Worm (Caenorhabditis elegans) whole organism, L4 larva: ENCODE results near the gene K11H12.6.
A peak's percentile ranks its signal among the peaks of the same experiment; 100 is the strongest.

Source experiments
- F44E2.7 ChIP-seq: fragments of 200-800 bp; sonication (Bioruptor generic); IDR thresholded peaks from 2 replicates; pipeline ENCODE4 v2.1.2; 2022; ENCODE audit warnings: missing genetic modification characterization, missing compliant biosample characterization
- T20F7.1 ChIP-seq: fragments of 200-800 bp; sonication (Bioruptor generic); optimal IDR thresholded peaks from 2 replicates; lab custom pipeline; 2018; ENCODE audit warnings: mild to moderate bottlenecking, missing genetic modification characterization, missing compliant biosample characterization
- T26A8.4 ChIP-seq: fragments of 200-800 bp; sonication (Bioruptor generic); IDR thresholded peaks from 2 replicates; pipeline ENCODE4 v1.3.6; 2022; ENCODE audit warnings: missing genetic modification characterization, missing compliant biosample characterization
- Y75B8A.6 ChIP-seq: fragments of 200-800 bp; sonication (Bioruptor generic); IDR thresholded peaks from 2 replicates; pipeline ENCODE4 v1.3.6; 2022; ENCODE audit warnings: missing genetic modification reagents, missing genetic modification characterization, missing compliant biosample characterization
- ZK337.2 ChIP-seq: fragments of 200-800 bp; sonication (Bioruptor generic); IDR thresholded peaks from 2 replicates; pipeline ENCODE4 v1.3.6; 2022; ENCODE audit warnings: missing genetic modification reagents, missing genetic modification characterization, missing compliant biosample characterization
- ZK546.5 ChIP-seq, 2 experiments: sonication (generic microtip); optimal IDR thresholded peaks; 2 replicates each; lab custom pipeline; 2017; ENCODE audit warnings: missing biosample characterization in 2 of 2, missing genetic modification characterization in 2 of 2
- attf-4 ChIP-seq: sonication (generic microtip); optimal IDR thresholded peaks from 3 replicates; lab custom pipeline; 2017; ENCODE audit warnings: missing biosample characterization, missing genetic modification characterization
- ceh-32 ChIP-seq: sonication (generic microtip); optimal IDR thresholded peaks from 2 replicates; lab custom pipeline; 2016; ENCODE audit warnings: mild to moderate bottlenecking, missing genetic modification characterization, missing compliant biosample characterization; ENCODE audit not compliant: poor library complexity
- ceh-62 ChIP-seq: sonication (generic microtip); optimal IDR thresholded peaks from 2 replicates; lab custom pipeline; 2017; ENCODE audit warnings: missing biosample characterization, missing genetic modification characterization
- ceh-82 ChIP-seq: sonication (generic microtip); optimal IDR thresholded peaks from 2 replicates; lab custom pipeline; 2017; ENCODE audit warnings: missing biosample characterization, missing genetic modification characterization
- cey-2 ChIP-seq: sonication (generic microtip); optimal IDR thresholded peaks from 3 replicates; lab custom pipeline; 2017; ENCODE audit warnings: missing genetic modification characterization, mild to moderate bottlenecking, missing compliant biosample characterization, antibody characterized with exemption, borderline replicate concordance; ENCODE audit not compliant: insufficient read depth
- ctbp-1 ChIP-seq: fragments of 200-800 bp; sonication (Bioruptor generic); IDR thresholded peaks from 2 replicates; pipeline ENCODE4 v1.3.6; 2022; ENCODE audit warnings: missing genetic modification reagents, missing genetic modification characterization, missing compliant biosample characterization
- daf-12 ChIP-seq: fragments of 150-350 bp; optimal IDR thresholded peaks from 2 replicates; lab custom pipeline; 2014; ENCODE audit warnings: missing biosample characterization, missing genetic modification reagents, missing genetic modification characterization
- daf-16 ChIP-seq, 3 experiments: sonication (generic microtip); optimal IDR thresholded peaks; 2 replicates each; lab custom pipeline; 2016 to 2017; ENCODE audit warnings: missing genetic modification characterization in 3 of 3, missing genetic modification reagents in 3 of 3, mild to moderate bottlenecking in 2 of 3, missing compliant biosample characterization in 2 of 3, missing biosample characterization in 1 of 3, moderate library complexity in 1 of 3
- daf-19 ChIP-seq: fragments of 200-800 bp; sonication (Bioruptor generic); conservative IDR thresholded peaks from 2 replicates; pipeline ENCODE4 v1.3.6; 2022; ENCODE audit warnings: missing genetic modification characterization, missing compliant biosample characterization
- dmd-8 ChIP-seq: fragments of 200-800 bp; sonication (Bioruptor generic); IDR thresholded peaks from 2 replicates; pipeline ENCODE4 v1.3.6; 2022; ENCODE audit warnings: missing genetic modification characterization, missing compliant biosample characterization
- dpl-1 ChIP-seq: fragments of 150-350 bp; optimal IDR thresholded peaks from 2 replicates; lab custom pipeline; 2014; ENCODE audit warnings: missing biosample characterization, missing genetic modification reagents, missing genetic modification characterization
- dve-1 ChIP-seq: sonication (generic microtip); optimal IDR thresholded peaks from 2 replicates; lab custom pipeline; 2017; ENCODE audit warnings: antibody characterized with exemption, mild to moderate bottlenecking, missing genetic modification characterization, missing compliant biosample characterization; ENCODE audit not compliant: insufficient read depth
- egl-43 ChIP-seq: fragments of 200-800 bp; sonication (Bioruptor generic); IDR thresholded peaks from 2 replicates; pipeline ENCODE4 v1.3.6; 2022; ENCODE audit warnings: missing genetic modification reagents, missing genetic modification characterization, missing compliant biosample characterization
- fos-1 ChIP-seq: fragments of 150-350 bp; optimal IDR thresholded peaks from 2 replicates; lab custom pipeline; 2014; ENCODE audit warnings: missing biosample characterization, missing genetic modification characterization
- hif-1 ChIP-seq, 2 experiments: sonication (generic microtip); optimal IDR thresholded peaks; 2 replicates each; lab custom pipeline; 2016 to 2017; ENCODE audit warnings: missing compliant biosample characterization in 2 of 2, missing genetic modification characterization in 2 of 2, missing genetic modification reagents in 2 of 2, missing genotype in 2 of 2, mild to moderate bottlenecking in 1 of 2
- hlh-30 ChIP-seq: sonication (generic microtip); optimal IDR thresholded peaks from 2 replicates; lab custom pipeline; 2017; ENCODE audit warnings: antibody characterized with exemption, mild to moderate bottlenecking, missing genetic modification characterization, missing compliant biosample characterization; ENCODE audit not compliant: insufficient read depth
- hmg-1.1 ChIP-seq: fragments of 200-800 bp; sonication (Bioruptor generic); IDR thresholded peaks from 2 replicates; pipeline ENCODE4 v1.3.6; 2022; ENCODE audit warnings: missing genetic modification reagents, missing genetic modification characterization, missing compliant biosample characterization
- jun-1 ChIP-seq: fragments of 150-350 bp; optimal IDR thresholded peaks from 2 replicates; lab custom pipeline; 2014; ENCODE audit warnings: missing biosample characterization, missing genetic modification reagents, missing genetic modification characterization
- lim-7 ChIP-seq: fragments of 200-800 bp; sonication (Bioruptor generic); IDR thresholded peaks from 2 replicates; pipeline ENCODE4 v1.3.6; 2022; ENCODE audit warnings: missing genetic modification characterization, missing compliant biosample characterization
- lin-1 ChIP-seq: fragments of 200-800 bp; sonication (Bioruptor generic); IDR thresholded peaks from 2 replicates; pipeline ENCODE4 v1.3.6; 2022; ENCODE audit warnings: missing genetic modification reagents, missing genetic modification characterization, missing compliant biosample characterization
- lin-13 ChIP-seq: fragments of 150-350 bp; optimal IDR thresholded peaks from 2 replicates; lab custom pipeline; 2014; ENCODE audit warnings: missing biosample characterization, missing genetic modification reagents, missing genetic modification characterization
- lin-29 ChIP-seq: fragments of 200-800 bp; sonication (Bioruptor generic); IDR thresholded peaks from 2 replicates; pipeline ENCODE4 v1.3.6; 2022; ENCODE audit warnings: missing genetic modification reagents, missing genetic modification characterization, missing compliant biosample characterization
- lin-38 ChIP-seq: fragments of 200-800 bp; sonication (Bioruptor generic); IDR thresholded peaks from 2 replicates; pipeline ENCODE4 v1.3.6; 2022; ENCODE audit warnings: missing genetic modification reagents, missing genetic modification characterization, missing compliant biosample characterization
- lin-39 ChIP-seq: fragments of 150-350 bp; optimal IDR thresholded peaks from 2 replicates; lab custom pipeline; 2014; ENCODE audit warnings: missing biosample characterization, missing genetic modification reagents, missing genetic modification characterization
- madf-9 ChIP-seq: fragments of 200-800 bp; sonication (Bioruptor generic); conservative IDR thresholded peaks from 2 replicates; pipeline ENCODE4 v1.3.6; 2022; ENCODE audit warnings: missing genetic modification reagents, missing genetic modification characterization, missing compliant biosample characterization
- nhr-102 ChIP-seq: sonication (generic microtip); optimal IDR thresholded peaks from 2 replicates; lab custom pipeline; 2016; ENCODE audit warnings: mild to moderate bottlenecking, missing genetic modification characterization, moderate library complexity, missing compliant biosample characterization
- nhr-11 ChIP-seq: fragments of 150-350 bp; optimal IDR thresholded peaks from 2 replicates; lab custom pipeline; 2014; ENCODE audit warnings: missing biosample characterization, missing genetic modification characterization
- nhr-111 ChIP-seq: fragments of 200-800 bp; sonication (Bioruptor generic); optimal IDR thresholded peaks from 2 replicates; lab custom pipeline; 2018; ENCODE audit warnings: mild to moderate bottlenecking, missing genetic modification characterization, missing compliant biosample characterization
- nhr-25 ChIP-seq: sonication (generic microtip); optimal IDR thresholded peaks from 2 replicates; lab custom pipeline; 2017; ENCODE audit warnings: missing genetic modification characterization, mild to moderate bottlenecking, missing compliant biosample characterization, antibody characterized with exemption, moderate library complexity, borderline replicate concordance; ENCODE audit not compliant: insufficient read depth
- nhr-28 ChIP-seq: fragments of 150-350 bp; optimal IDR thresholded peaks from 2 replicates; lab custom pipeline; 2014; ENCODE audit warnings: missing biosample characterization, missing genetic modification characterization
- nhr-42 ChIP-seq: fragments of 200-800 bp; sonication (Bioruptor generic); IDR thresholded peaks from 2 replicates; pipeline ENCODE4 v1.3.6; 2022; ENCODE audit warnings: missing genetic modification characterization, missing compliant biosample characterization
- pqm-1 ChIP-seq: sonication (generic microtip); optimal IDR thresholded peaks from 2 replicates; lab custom pipeline; 2017; ENCODE audit warnings: missing biosample characterization, missing genetic modification characterization
- skn-1 ChIP-seq: fragments of 150-350 bp; optimal IDR thresholded peaks from 2 replicates; lab custom pipeline; 2014; ENCODE audit warnings: missing biosample characterization, missing genetic modification characterization
- snpc-1.2 ChIP-seq: fragments of 200-800 bp; sonication (Bioruptor generic); IDR thresholded peaks from 2 replicates; pipeline ENCODE4 v1.3.6; 2022; ENCODE audit warnings: missing genetic modification reagents, missing genetic modification characterization, missing compliant biosample characterization
- snpc-4 ChIP-seq: fragments of 150-350 bp; optimal IDR thresholded peaks from 2 replicates; lab custom pipeline; 2014; ENCODE audit warnings: missing biosample characterization, missing genetic modification characterization
- spr-3 ChIP-seq: fragments of 200-800 bp; sonication (Bioruptor generic); optimal IDR thresholded peaks from 2 replicates; lab custom pipeline; 2018; ENCODE audit warnings: mild to moderate bottlenecking, missing genetic modification characterization, missing compliant biosample characterization
- tag-97 ChIP-seq: fragments of 200-800 bp; sonication (Bioruptor generic); IDR thresholded peaks from 2 replicates; pipeline ENCODE4 v1.3.6; 2022; ENCODE audit warnings: missing genetic modification characterization, missing compliant biosample characterization
- unc-130 ChIP-seq: sonication (generic microtip); optimal IDR thresholded peaks from 2 replicates; lab custom pipeline; 2016; ENCODE audit warnings: missing genetic modification reagents, missing genetic modification characterization, missing compliant biosample characterization
- unc-62 ChIP-seq, 3 experiments: fragments of 150-350 bp in 1 of 3; sonication (generic microtip); optimal IDR thresholded peaks in 2 of 3; peaks in 1 of 3; 1 replicate in 1 of 3; 2 replicates in 2 of 3; lab custom pipeline; 2014 to 2017; ENCODE audit warnings: missing biosample characterization in 3 of 3, missing genetic modification characterization in 3 of 3, missing genetic modification reagents in 3 of 3, missing genotype in 1 of 3
- vab-7 ChIP-seq: fragments of 200-800 bp; sonication (Bioruptor generic); IDR thresholded peaks from 2 replicates; pipeline ENCODE4 v1.3.6; 2022; ENCODE audit warnings: missing genetic modification reagents, missing genetic modification characterization, missing compliant biosample characterization
- zag-1 ChIP-seq: fragments of 150-350 bp; optimal IDR thresholded peaks from 2 replicates; lab custom pipeline; 2014; ENCODE audit warnings: missing biosample characterization, missing genetic modification characterization
- zip-11 ChIP-seq: fragments of 200-800 bp; sonication (Bioruptor generic); IDR thresholded peaks from 2 replicates; pipeline ENCODE4 v1.3.6; 2022; ENCODE audit warnings: missing genetic modification characterization, missing compliant biosample characterization
- zip-2 ChIP-seq: fragments of 150-350 bp; optimal IDR thresholded peaks from 2 replicates; lab custom pipeline; 2014; ENCODE audit warnings: missing biosample characterization, missing genetic modification characterization
- ztf-11 ChIP-seq: fragments of 150-350 bp; optimal IDR thresholded peaks from 2 replicates; lab custom pipeline; 2014; ENCODE audit warnings: missing biosample characterization, missing genetic modification characterization

Gene K11H12.6

ce11 chrIV:657932-658331, 9.2 kb upstream of the K11H12.6 start (continued):
- TF ChIP-seq daf-16 (GFP tag; optimal IDR thresholded peaks at IDR 0.05; lab: Kevin White, UChicago): peak; percentile 14 to 16
- peak; percentile 40 for TF ChIP-seq daf-16 (tag; optimal IDR thresholded peaks at IDR 0.05; lab: Kevin White, UChicago)
- TF ChIP-seq lin-38 (GFP tag; lab: Robert Waterston, UW): peak; percentile 69
- TF ChIP-seq hlh-30 (tag; lab: Kevin White, UChicago): peak; percentile 60
- no peak for TF ChIP-seq F44E2.7
- no peak for TF ChIP-seq spr-3 (GFP tag; lab: Kevin White, UChicago)
- TF ChIP-seq dpl-1: no peak
- no peak for TF ChIP-seq tag-97 (GFP tag; lab: Robert Waterston, UW)
- 0 out of 2 replicates have a peak, but pooled peaks have one; percentile 52 for TF ChIP-seq dmd-8 (GFP tag; lab: Robert Waterston, UW)
- TF ChIP-seq Y75B8A.6: no peak
- TF ChIP-seq lin-29 (GFP tag; lab: Robert Waterston, UW): no peak
- TF ChIP-seq lin-39 (tag; lab: Kevin White, UChicago): no peak
- no peak for TF ChIP-seq lim-7 (GFP tag; lab: Robert Waterston, UW)
- peak; percentile 37; the same call in 1 of the 2 replicates for TF ChIP-seq T26A8.4 (GFP tag; lab: Robert Waterston, UW)
- TF ChIP-seq zip-2: no peak
- TF ChIP-seq unc-130 (GFP tag; lab: Kevin White, UChicago): no peak
- no peak for TF ChIP-seq ZK546.5 (tag; optimal IDR thresholded peaks at IDR 0.05; lab: Kevin White, UChicago)
- no peak for TF ChIP-seq ctbp-1 (GFP tag; lab: Robert Waterston, UW)
- no peak for TF ChIP-seq ZK337.2 (GFP tag; lab: Robert Waterston, UW)
- peak; percentile 61 for TF ChIP-seq lin-13
- peak; percentile 50; the same call in 1 of the 2 replicates for TF ChIP-seq nhr-42 (GFP tag; lab: Robert Waterston, UW)
- TF ChIP-seq pqm-1: no peak
- no peak for TF ChIP-seq daf-12 (tag; lab: Kevin White, UChicago)
- peak; percentile 34 for TF ChIP-seq nhr-102 (tag; lab: Kevin White, UChicago)
- no peak for TF ChIP-seq cey-2 (tag; lab: Kevin White, UChicago)
- no peak for TF ChIP-seq ceh-32 (tag; lab: Kevin White, UChicago)
- no peak for TF ChIP-seq nhr-111 (GFP tag; lab: Kevin White, UChicago)
- peak; percentile 48; the same call in 1 of the 2 replicates for TF ChIP-seq lin-1 (GFP tag; lab: Robert Waterston, UW)
- TF ChIP-seq snpc-4: peak; percentile 92
- no peak for TF ChIP-seq ceh-62 (tag; lab: Kevin White, UChicago)
- peak; percentile 3 for TF ChIP-seq nhr-11 (tag; lab: Kevin White, UChicago)
- TF ChIP-seq jun-1 (tag; lab: Kevin White, UChicago): no peak
- TF ChIP-seq nhr-25: no peak
- TF ChIP-seq hif-1 (tag; optimal IDR thresholded peaks at IDR 0.05; lab: Kevin White, UChicago): no peak
- TF ChIP-seq unc-62 (GFP tag; optimal IDR thresholded peaks at IDR 0.05 in 1 of 2; lab: Kevin White, UChicago): no peak
- TF ChIP-seq unc-62 (tag; optimal IDR thresholded peaks at IDR 0.05; lab: Kevin White, UChicago): no peak
- TF ChIP-seq daf-19 (GFP tag; lab: Robert Waterston, UW): no peak
- peak; percentile 61; the same call in 1 of the 2 replicates for TF ChIP-seq hmg-1.1
- peak; percentile 48; the same call in 1 of the 2 replicates for TF ChIP-seq snpc-1.2 (GFP tag; lab: Robert Waterston, UW)
- no peak for TF ChIP-seq skn-1
- TF ChIP-seq zip-11 (GFP tag; lab: Robert Waterston, UW): no peak
- TF ChIP-seq nhr-28 (tag; lab: Kevin White, UChicago): no peak
- peak; percentile 31; the same call in 1 of the 2 replicates for TF ChIP-seq vab-7 (GFP tag; lab: Robert Waterston, UW)
- TF ChIP-seq ceh-82 (tag; lab: Kevin White, UChicago): no peak
- TF ChIP-seq madf-9 (GFP tag; lab: Robert Waterston, UW): no peak
- no peak for TF ChIP-seq attf-4 (tag; lab: Kevin White, UChicago)
- no peak for TF ChIP-seq fos-1 (tag; lab: Kevin White, UChicago)
- TF ChIP-seq egl-43 (GFP tag; lab: Robert Waterston, UW): peak; percentile 66; the same call in 1 of the 2 replicates
- TF ChIP-seq T20F7.1 (GFP tag; lab: Kevin White, UChicago): no peak
- TF ChIP-seq dve-1 (tag; lab: Kevin White, UChicago): peak; percentile 39
- no peak for TF ChIP-seq ztf-11 (tag; lab: Kevin White, UChicago)
- TF ChIP-seq zag-1 (tag; lab: Kevin White, UChicago): no peak
